Worm (Caenorhabditis elegans): ENCODE measurements around the gene srx-90.

ce11 chrV:11532535-11532853 is 48.4 kb upstream of the srx-90 start:
- TF ChIP-seq him-1 (tag; optimal IDR thresholded peaks at IDR 0.05) (no peak), W03F9.2 (tag; optimal IDR thresholded peaks at IDR 0.05) (no peak), dao-5 (tag; optimal IDR thresholded peaks at IDR 0.05) (no peak)
